Fruit fly (Drosophila melanogaster) whole organism, prepupa: Measurements from ENCODE around the gene Rab30.

Source experiments
- Blimp-1 ChIP-seq: fragments of 200-800 bp; sonication (Bioruptor generic); optimal IDR thresholded peaks from 3 replicates; lab custom pipeline; 2017; ENCODE audit warnings: missing biosample characterization, missing genetic modification characterization, mild to moderate bottlenecking, moderate library complexity, missing genetic modification reagents
- CG10631 ChIP-seq: fragments of 200-800 bp; sonication (Bioruptor generic); optimal IDR thresholded peaks from 2 replicates; lab custom pipeline; 2016; ENCODE audit warnings: missing biosample characterization, missing genetic modification characterization
- CG10669 ChIP-seq: fragments of 200-800 bp; sonication (Bioruptor generic); optimal IDR thresholded peaks from 3 replicates; lab custom pipeline; 2018; ENCODE audit warnings: missing biosample characterization, mild to moderate bottlenecking, missing genetic modification characterization, moderate library complexity
- CG11294 ChIP-seq: fragments of 200-800 bp; sonication (Bioruptor generic); IDR thresholded peaks from 2 replicates; pipeline ENCODE4 v1.3.6; 2022; ENCODE audit warnings: missing biosample characterization, missing genetic modification characterization
- CG11762 ChIP-seq: fragments of 200-800 bp; sonication (Bioruptor generic); optimal IDR thresholded peaks from 3 replicates; lab custom pipeline; 2016; ENCODE audit warnings: missing biosample characterization, missing genetic modification characterization; ENCODE audit not compliant: insufficient read depth
- CG15336 ChIP-seq: fragments of 200-800 bp; sonication (Bioruptor generic); IDR thresholded peaks from 2 replicates; pipeline ENCODE4 v1.3.6; 2022; ENCODE audit warnings: missing biosample characterization, missing genetic modification characterization
- CG1621 ChIP-seq: fragments of 200-800 bp; sonication (Bioruptor generic); optimal IDR thresholded peaks from 3 replicates; lab custom pipeline; 2018; ENCODE audit warnings: missing biosample characterization, mild to moderate bottlenecking, missing genetic modification characterization
- CG3032 ChIP-seq: fragments of 200-800 bp; optimal IDR thresholded peaks from 2 replicates; lab custom pipeline; 2019; ENCODE audit warnings: missing biosample characterization, mild to moderate bottlenecking, missing genetic modification characterization, moderate library complexity
- CG32006 ChIP-seq: fragments of 200-800 bp; sonication (Bioruptor generic); optimal IDR thresholded peaks from 3 replicates; lab custom pipeline; 2017; ENCODE audit warnings: missing biosample characterization, mild to moderate bottlenecking, missing genetic modification characterization
- CG34406 ChIP-seq: fragments of 200-800 bp; sonication (Bioruptor generic); optimal IDR thresholded peaks from 3 replicates; lab custom pipeline; 2016; ENCODE audit warnings: missing biosample characterization, missing genetic modification characterization
- CG3919 ChIP-seq: fragments of 200-800 bp; sonication (Bioruptor generic); optimal IDR thresholded peaks from 3 replicates; lab custom pipeline; 2016; ENCODE audit warnings: missing biosample characterization, missing genetic modification characterization
- CG6163 ChIP-seq: fragments of 200-800 bp; sonication (Bioruptor generic); IDR thresholded peaks from 3 replicates; pipeline ENCODE4 v1.3.6; 2022; ENCODE audit warnings: missing biosample characterization, missing genetic modification characterization
- CG6792 ChIP-seq: fragments of 200-800 bp; sonication (Bioruptor generic); optimal IDR thresholded peaks from 3 replicates; lab custom pipeline; 2016; ENCODE audit warnings: missing biosample characterization, missing genetic modification characterization
- CG6808 ChIP-seq: fragments of 200-800 bp; sonication (Bioruptor generic); optimal IDR thresholded peaks from 3 replicates; lab custom pipeline; 2017; ENCODE audit warnings: missing biosample characterization, missing genetic modification characterization, mild to moderate bottlenecking, moderate library complexity, missing genetic modification reagents
- CG6854 ChIP-seq: fragments of 200-800 bp; sonication (Bioruptor generic); optimal IDR thresholded peaks from 2 replicates; lab custom pipeline; 2017; ENCODE audit warnings: missing biosample characterization, mild to moderate bottlenecking, missing genetic modification characterization
- CG7368 ChIP-seq: fragments of 200-800 bp; sonication (Bioruptor generic); optimal IDR thresholded peaks from 3 replicates; lab custom pipeline; 2016; ENCODE audit warnings: missing biosample characterization, missing genetic modification characterization
- CG8119 ChIP-seq: fragments of 200-800 bp; sonication (Bioruptor generic); IDR thresholded peaks from 3 replicates; pipeline ENCODE4 v1.3.6; 2022; ENCODE audit warnings: missing biosample characterization, missing genetic modification characterization
- CG8319 ChIP-seq: fragments of 200-800 bp; sonication (Bioruptor generic); optimal IDR thresholded peaks from 3 replicates; lab custom pipeline; 2016; ENCODE audit warnings: missing biosample characterization, missing genetic modification characterization
- CG9139 ChIP-seq: fragments of 200-800 bp; sonication (Bioruptor generic); optimal IDR thresholded peaks from 3 replicates; lab custom pipeline; 2017; ENCODE audit warnings: missing biosample characterization, mild to moderate bottlenecking, missing genetic modification characterization
- Eip78C ChIP-seq: fragments of 200-800 bp; sonication (Bioruptor generic); peaks from one replicate; lab custom pipeline; 2016; ENCODE audit warnings: missing biosample characterization, missing genetic modification characterization
- Ets21C ChIP-seq: fragments of 200-800 bp; sonication (Bioruptor generic); optimal IDR thresholded peaks from 3 replicates; lab custom pipeline; 2016; ENCODE audit warnings: missing biosample characterization, missing genetic modification characterization
- Ets96B ChIP-seq: fragments of 200-800 bp; optimal IDR thresholded peaks from 2 replicates; lab custom pipeline; 2019; ENCODE audit warnings: missing biosample characterization, mild to moderate bottlenecking, missing genetic modification characterization, moderate library complexity
- Gug ChIP-seq: fragments of 200-800 bp; sonication (Bioruptor generic); IDR thresholded peaks from 2 replicates; pipeline ENCODE4 v1.3.6; 2022; ENCODE audit warnings: missing biosample characterization, missing genetic modification characterization
- Lpt ChIP-seq: fragments of 200-800 bp; sonication (Bioruptor generic); optimal IDR thresholded peaks from 3 replicates; lab custom pipeline; 2016; ENCODE audit warnings: missing biosample characterization, missing genetic modification characterization
- OdsH ChIP-seq: fragments of 200-800 bp; sonication (Bioruptor generic); optimal IDR thresholded peaks from 3 replicates; lab custom pipeline; 2016; ENCODE audit warnings: missing biosample characterization, missing genetic modification characterization
- Sox14 ChIP-seq: fragments of 200-800 bp; sonication (Bioruptor generic); optimal IDR thresholded peaks from 3 replicates; lab custom pipeline; 2016; ENCODE audit warnings: missing biosample characterization, missing genetic modification characterization
- achi ChIP-seq: fragments of 200-800 bp; sonication (Bioruptor generic); optimal IDR thresholded peaks from 3 replicates; lab custom pipeline; 2016; ENCODE audit warnings: missing biosample characterization, missing genetic modification characterization
- acj6 ChIP-seq: fragments of 200-800 bp; sonication (Bioruptor generic); optimal IDR thresholded peaks from 3 replicates; lab custom pipeline; 2016; ENCODE audit warnings: missing biosample characterization, missing genetic modification characterization
- cyc ChIP-seq: fragments of 200-800 bp; sonication (Bioruptor generic); optimal IDR thresholded peaks from 3 replicates; lab custom pipeline; 2016; ENCODE audit warnings: missing biosample characterization, missing genetic modification characterization
- dac ChIP-seq: fragments of 200-800 bp; sonication (Bioruptor generic); optimal IDR thresholded peaks from 2 replicates; lab custom pipeline; 2017; ENCODE audit warnings: missing biosample characterization, mild to moderate bottlenecking, missing genetic modification characterization
- dsx ChIP-seq: fragments of 200-800 bp; optimal IDR thresholded peaks from 3 replicates; lab custom pipeline; 2019; ENCODE audit warnings: missing biosample characterization, mild to moderate bottlenecking, missing genetic modification characterization, moderate library complexity; ENCODE audit not compliant: poor library complexity, severe bottlenecking
- eg ChIP-seq: fragments of 200-800 bp; sonication (Bioruptor generic); IDR thresholded peaks from 3 replicates; pipeline ENCODE4 v1.3.6; 2022; ENCODE audit warnings: missing biosample characterization, missing genetic modification characterization
- esn ChIP-seq: fragments of 200-800 bp; sonication (Bioruptor generic); optimal IDR thresholded peaks from 2 replicates; lab custom pipeline; 2016; ENCODE audit warnings: missing biosample characterization, mild to moderate bottlenecking, missing genetic modification characterization, moderate library complexity
- fkh ChIP-seq: fragments of 200-800 bp; sonication (Bioruptor generic); optimal IDR thresholded peaks from 3 replicates; lab custom pipeline; 2017; ENCODE audit warnings: missing biosample characterization, mild to moderate bottlenecking, missing genetic modification characterization, moderate library complexity
- net ChIP-seq: fragments of 200-800 bp; sonication (Bioruptor generic); optimal IDR thresholded peaks from 3 replicates; lab custom pipeline; 2016; ENCODE audit warnings: missing biosample characterization, missing genetic modification characterization
- pdm3 ChIP-seq: fragments of 200-800 bp; sonication (Bioruptor generic); optimal IDR thresholded peaks from 3 replicates; lab custom pipeline; 2016; ENCODE audit warnings: missing biosample characterization, missing genetic modification characterization
- salr ChIP-seq, 2 experiments: fragments of 200-800 bp; sonication (Bioruptor generic); optimal IDR thresholded peaks; 3 replicates each; lab custom pipeline; 2016 to 2018; ENCODE audit warnings: missing biosample characterization in 2 of 2, missing genetic modification characterization in 2 of 2, mild to moderate bottlenecking in 1 of 2
- ss ChIP-seq, 2 experiments: fragments of 200-800 bp; sonication (Bioruptor generic); optimal IDR thresholded peaks; 2 replicates in 1 of 2; 3 replicates in 1 of 2; lab custom pipeline; 2017 to 2018; ENCODE audit warnings: mild to moderate bottlenecking in 2 of 2, missing biosample characterization in 2 of 2, missing genetic modification characterization in 2 of 2, moderate library complexity in 1 of 2
- svp ChIP-seq: fragments of 200-800 bp; sonication (Bioruptor generic); peaks from one replicate; lab custom pipeline; 2016; ENCODE audit warnings: missing biosample characterization, missing genetic modification characterization
- topi ChIP-seq: fragments of 200-800 bp; sonication (Bioruptor generic); optimal IDR thresholded peaks from 3 replicates; lab custom pipeline; 2016; ENCODE audit warnings: missing biosample characterization, missing genetic modification characterization
- vri ChIP-seq: fragments of 200-800 bp; sonication (Bioruptor generic); optimal IDR thresholded peaks from 3 replicates; lab custom pipeline; 2016; ENCODE audit warnings: missing biosample characterization, mild to moderate bottlenecking, missing genetic modification characterization

Rab30 gene

dm6 chr2L:7056189-7056926 lies 24.0 kb upstream of the Rab30 start, which contains the start of gene Mnn1 (continued):
- TF ChIP-seq CG3032 (tag; lab: Kevin White, UChicago) (peak; percentile 30), esn (peak; percentile 48), salr (GFP tag; optimal IDR thresholded peaks at IDR 0.05; lab: Kevin White, UChicago) (no peak), CG10631 (GFP tag; lab: Kevin White, UChicago) (no peak), CG11762 (GFP tag; lab: Kevin White, UChicago) (no peak), CG11294 (GFP tag; lab: Robert Waterston, UW) (no peak), achi (no peak), fkh (no peak), CG34406 (GFP tag; lab: Kevin White, UChicago) (no peak), pdm3 (no peak), topi (peak; percentile 49), dac (GFP tag; lab: Kevin White, UChicago) (no peak), CG10669 (GFP tag; lab: Kevin White, UChicago) (no peak), Eip78C (GFP tag; lab: Kevin White, UChicago) (peak; percentile 76), CG6854 (no peak), acj6 (GFP tag; lab: Kevin White, UChicago) (no peak), CG9139 (no peak), CG6163 (GFP tag; lab: Robert Waterston, UW) (no peak; the same call in 2 of the 3 replicates), CG7368 (GFP tag; lab: Kevin White, UChicago) (no peak), Lpt (GFP tag; lab: Kevin White, UChicago) (no peak)

dm6 chr2L:7051740-7052139 lies 19.3 kb upstream of the Rab30 start:
- TF ChIP-seq CG10631 (GFP tag; lab: Kevin White, UChicago), result no peak
- TF ChIP-seq salr (GFP tag; optimal IDR thresholded peaks at IDR 0.05; lab: Kevin White, UChicago), result no peak
- no peak for TF ChIP-seq CG6792 (GFP tag; lab: Kevin White, UChicago)
- TF ChIP-seq topi, result no peak
- peak; percentile 45 for TF ChIP-seq Eip78C (GFP tag; lab: Kevin White, UChicago)
- no peak for TF ChIP-seq CG1621

dm6 chr2L:7050492-7051182 lies 18.2 kb upstream of the Rab30 start:
- TF ChIP-seq net (GFP tag; lab: Kevin White, UChicago), result peak; percentile 19
- peak; percentile 21 for TF ChIP-seq Sox14 (GFP tag; lab: Kevin White, UChicago)
- peak in 1 of 2 experiments; percentile 34 for TF ChIP-seq ss (GFP tag; optimal IDR thresholded peaks at IDR 0.05; lab: Kevin White, UChicago)
- peak; percentile 42; the same call in 2 of the 3 replicates for TF ChIP-seq CG6163 (GFP tag; lab: Robert Waterston, UW)
- no peak for TF ChIP-seq Ets21C
- TF ChIP-seq CG32006 (GFP tag; lab: Kevin White, UChicago), result no peak
- TF ChIP-seq Eip78C (GFP tag; lab: Kevin White, UChicago), result peak; percentile 30
- peak; percentile 20 for TF ChIP-seq svp (GFP tag; lab: Kevin White, UChicago)

dm6 chr2L:7049680-7050289 lies 17.4 kb upstream of the Rab30 start:
- TF ChIP-seq vri (GFP tag; lab: Kevin White, UChicago), result no peak
- peak; percentile 35 for TF ChIP-seq svp (GFP tag; lab: Kevin White, UChicago)
- no peak for TF ChIP-seq Gug
- no peak for TF ChIP-seq CG3919 (GFP tag; lab: Kevin White, UChicago)
- no peak for TF ChIP-seq CG6808 (GFP tag; lab: Kevin White, UChicago)
- no peak for TF ChIP-seq Blimp-1 (GFP tag; lab: Kevin White, UChicago)
- TF ChIP-seq acj6 (GFP tag; lab: Kevin White, UChicago), result no peak
- no peak for TF ChIP-seq Ets96B (tag; lab: Kevin White, UChicago)
- no peak for TF ChIP-seq CG8119 (GFP tag; lab: Robert Waterston, UW)
- no peak for TF ChIP-seq cyc (GFP tag; lab: Kevin White, UChicago)
- TF ChIP-seq CG34406 (GFP tag; lab: Kevin White, UChicago), result no peak
- TF ChIP-seq topi, result no peak
- no peak for TF ChIP-seq CG8319 (GFP tag; lab: Kevin White, UChicago)
- no peak for TF ChIP-seq OdsH
- TF ChIP-seq CG15336, result peak; percentile 19; the same call in 1 of the 2 replicates
- no peak for TF ChIP-seq dsx (GFP tag; lab: Kevin White, UChicago)
- TF ChIP-seq eg, result peak; percentile 60; the same call in 2 of the 3 replicates
- no peak for TF ChIP-seq CG10631 (GFP tag; lab: Kevin White, UChicago)
- no peak for TF ChIP-seq CG7368 (GFP tag; lab: Kevin White, UChicago)
- no peak for TF ChIP-seq fkh
- no peak for TF ChIP-seq Sox14 (GFP tag; lab: Kevin White, UChicago)
- no peak for TF ChIP-seq CG32006 (GFP tag; lab: Kevin White, UChicago)
- no peak for TF ChIP-seq CG6163 (GFP tag; lab: Robert Waterston, UW)
